Worm (Caenorhabditis elegans): ENCODE measurements around the gene nhr-211.

- TF ChIP-seq ama-1 (optimal IDR thresholded peaks at IDR 0.05) (no peak), scrt-1 (GFP tag; IDR thresholded peaks at IDR 0.05) (no peak), hmbx-1 (tag; optimal IDR thresholded peaks at IDR 0.05) (no peak), ceh-13 (GFP tag; optimal IDR thresholded peaks at IDR 0.05) (no peak), ets-7 (tag; optimal IDR thresholded peaks at IDR 0.05) (no peak), hnd-1 (tag; optimal IDR thresholded peaks at IDR 0.05) (no peak), tra-4 (tag; optimal IDR thresholded peaks at IDR 0.05) (no peak), sea-1 (GFP tag; conservative IDR thresholded peaks at IDR 0.05) (no peak), tbx-11 (GFP tag; IDR thresholded peaks at IDR 0.05) (no peak), B0310.2 (tag; optimal IDR thresholded peaks at IDR 0.05) (no peak), aly-1 (tag; optimal IDR thresholded peaks at IDR 0.05) (no peak), pes-1 (GFP tag; IDR thresholded peaks at IDR 0.05) (no peak), hmg-4 (GFP tag; optimal IDR thresholded peaks at IDR 0.05) (no peak)
Measured at ce11 chrV:527602-528001, 40.8 kb downstream of the nhr-211 start, which contains the start of gene srw-108.

Data from whole organism, early embryonic.